Worm (Caenorhabditis elegans): ENCODE data around the gene T05D4.2.

The T05D4.2 gene

DNA sequence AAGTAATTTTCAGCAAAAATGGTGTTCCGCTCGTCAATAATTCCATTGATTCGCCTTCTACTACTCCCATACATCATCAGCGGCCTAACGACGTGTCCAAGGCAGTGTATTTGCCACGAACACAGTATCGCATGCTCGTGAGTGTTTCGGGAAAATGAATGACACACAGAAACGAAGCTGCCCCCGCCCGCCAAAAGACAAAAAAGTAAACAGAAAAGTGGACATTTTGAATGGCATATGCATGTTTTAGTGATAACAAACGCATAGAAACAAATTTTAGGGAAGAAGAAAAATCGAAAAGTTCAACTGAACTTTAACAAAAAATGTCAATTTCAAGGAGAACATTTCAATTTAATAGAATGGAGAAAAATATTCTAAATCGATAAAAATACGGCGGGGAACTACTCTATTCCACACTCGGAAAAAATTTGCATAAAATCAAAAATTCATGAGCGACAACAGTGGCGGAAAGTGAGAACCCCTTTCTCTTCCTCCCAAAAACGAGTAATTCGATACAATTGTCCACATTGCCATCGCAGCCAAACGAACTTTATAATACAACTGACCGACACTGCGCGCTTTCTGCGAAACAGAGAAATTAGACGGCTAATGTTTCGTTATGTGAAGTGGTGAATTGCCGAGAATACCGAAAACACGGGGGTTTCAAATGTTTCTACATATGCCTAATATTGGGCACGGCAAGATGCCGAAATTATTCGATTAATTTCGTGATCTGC, 34.2 kb downstream of the T05D4.2 start:
- TF ChIP-seq dao-5 (tag; optimal IDR thresholded peaks at IDR 0.05), result no peak
- no peak for TF ChIP-seq W03F9.2 (tag; optimal IDR thresholded peaks at IDR 0.05)
- no peak for TF ChIP-seq him-1 (tag; optimal IDR thresholded peaks at IDR 0.05)

DNA sequence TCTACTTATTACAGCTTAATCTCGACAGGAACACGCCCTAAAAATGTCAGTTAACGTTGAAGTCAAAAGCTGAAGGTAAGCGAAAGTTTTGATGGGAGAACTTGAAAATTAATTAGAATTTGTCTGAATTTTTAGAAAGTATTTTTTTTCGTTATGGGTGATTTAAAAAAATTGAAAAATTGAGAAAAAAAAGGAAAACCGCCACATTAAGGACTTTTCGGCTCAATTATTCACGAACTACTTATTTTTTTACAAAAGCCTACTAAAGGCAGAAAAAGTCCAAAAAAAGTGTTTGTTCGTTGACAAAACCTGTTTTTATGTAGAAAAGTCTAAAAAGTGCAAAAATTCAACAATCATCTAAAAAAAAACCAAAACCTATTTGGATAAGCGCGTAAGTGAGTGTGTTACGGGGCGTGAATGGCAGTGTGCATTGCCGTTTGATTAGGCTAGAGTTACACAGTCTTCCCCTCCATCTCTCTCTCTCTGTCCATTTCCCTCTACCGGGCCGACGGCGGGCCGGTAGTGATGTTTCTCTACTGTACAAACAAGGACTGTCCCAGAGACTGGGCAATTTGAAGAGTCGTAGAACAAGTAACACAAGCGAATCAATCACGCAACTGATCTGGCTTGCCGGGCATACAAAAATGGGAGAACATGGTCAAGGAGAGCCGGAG, 35.3 kb downstream of the T05D4.2 start, which contains the start of gene lron-13:
Gene lron-13, plus strand, starts transcription at position 15 of the 674 bp plus-strand sequence.
- TF ChIP-seq him-1 (tag; optimal IDR thresholded peaks at IDR 0.05), result no peak
- no peak for TF ChIP-seq dao-5 (tag; optimal IDR thresholded peaks at IDR 0.05)
- no peak for TF ChIP-seq W03F9.2 (tag; optimal IDR thresholded peaks at IDR 0.05)

DNA sequence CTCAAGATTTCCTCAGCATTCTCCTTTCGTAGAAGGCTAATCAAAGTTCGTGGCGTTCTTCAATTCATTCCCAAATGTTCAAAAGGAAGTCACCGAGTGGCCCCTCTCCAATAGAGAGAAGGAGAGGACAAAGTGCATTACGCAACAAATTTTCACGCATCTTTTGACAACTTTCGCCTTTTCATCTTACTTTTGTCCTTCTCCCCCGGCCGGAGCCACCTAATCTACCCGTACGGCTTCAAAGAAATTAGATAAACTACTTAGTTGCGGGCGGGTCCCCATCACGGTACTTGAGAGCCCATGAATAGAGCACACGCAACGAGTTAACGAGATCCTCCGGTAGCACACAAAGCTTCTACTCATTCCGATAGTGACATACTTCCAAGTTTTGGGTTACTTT, 36.2 kb downstream of the T05D4.2 start:
- TF ChIP-seq dao-5 (tag; optimal IDR thresholded peaks at IDR 0.05) (no peak), W03F9.2 (tag; optimal IDR thresholded peaks at IDR 0.05) (no peak), him-1 (tag; optimal IDR thresholded peaks at IDR 0.05) (no peak)

DNA sequence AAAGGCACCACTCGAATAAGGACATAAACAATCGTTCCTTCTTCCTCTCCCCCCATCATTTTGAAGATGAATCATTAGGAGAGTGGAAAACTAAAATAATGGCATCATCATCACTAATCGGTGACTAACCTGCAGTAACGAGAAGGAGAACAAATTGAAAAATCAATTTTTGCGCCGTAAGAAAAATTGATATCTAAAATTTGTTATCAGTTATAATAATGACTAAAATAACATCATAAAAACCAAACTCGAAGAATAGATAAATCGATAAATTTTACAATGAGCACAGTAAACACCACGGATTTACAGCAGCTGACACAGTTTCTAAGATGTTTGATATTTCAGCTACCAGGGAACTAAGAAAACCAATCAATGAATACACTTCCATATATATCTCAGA, 36.7 kb downstream of the T05D4.2 start:
- TF ChIP-seq him-1 (tag; optimal IDR thresholded peaks at IDR 0.05), result no peak
- no peak for TF ChIP-seq W03F9.2 (tag; optimal IDR thresholded peaks at IDR 0.05)
- no peak for TF ChIP-seq dao-5 (tag; optimal IDR thresholded peaks at IDR 0.05)

DNA sequence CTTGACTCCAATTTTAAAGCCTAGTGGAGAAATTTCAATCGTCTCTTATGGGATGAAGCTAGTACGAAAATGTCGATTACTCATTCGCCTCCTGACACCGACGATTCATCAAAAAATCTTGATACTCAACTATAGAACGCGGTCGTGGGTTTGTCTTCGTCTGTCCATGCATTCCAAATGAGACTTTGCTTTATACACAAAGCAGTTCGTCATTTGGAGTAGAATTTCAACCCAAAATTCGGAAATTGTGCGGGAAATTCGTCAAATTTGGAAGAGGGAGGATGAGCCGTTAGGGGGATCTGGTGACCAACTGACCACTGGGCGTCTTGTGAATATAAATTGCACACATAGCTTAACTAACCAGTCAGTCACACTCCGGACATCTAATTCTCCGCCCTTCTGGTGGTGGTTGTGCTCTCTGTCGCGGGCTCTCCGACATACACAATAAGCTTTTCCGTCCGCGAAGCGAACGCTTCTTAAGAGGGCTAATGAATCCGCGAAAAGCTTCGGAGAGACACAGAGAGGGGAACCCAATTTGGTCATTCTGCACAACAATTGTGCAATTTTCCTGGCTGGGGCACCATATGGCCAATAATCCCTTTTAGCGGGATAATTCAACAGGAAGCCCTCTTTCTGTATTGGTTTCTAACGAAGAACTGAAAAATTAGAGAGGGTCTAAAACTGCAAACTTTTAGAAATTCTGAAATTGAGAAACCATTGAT, 37.6 kb downstream of the T05D4.2 start:
- no peak for TF ChIP-seq W03F9.2 (tag; optimal IDR thresholded peaks at IDR 0.05)
- no peak for TF ChIP-seq him-1 (tag; optimal IDR thresholded peaks at IDR 0.05)
- TF ChIP-seq dao-5 (tag; optimal IDR thresholded peaks at IDR 0.05), result no peak

DNA sequence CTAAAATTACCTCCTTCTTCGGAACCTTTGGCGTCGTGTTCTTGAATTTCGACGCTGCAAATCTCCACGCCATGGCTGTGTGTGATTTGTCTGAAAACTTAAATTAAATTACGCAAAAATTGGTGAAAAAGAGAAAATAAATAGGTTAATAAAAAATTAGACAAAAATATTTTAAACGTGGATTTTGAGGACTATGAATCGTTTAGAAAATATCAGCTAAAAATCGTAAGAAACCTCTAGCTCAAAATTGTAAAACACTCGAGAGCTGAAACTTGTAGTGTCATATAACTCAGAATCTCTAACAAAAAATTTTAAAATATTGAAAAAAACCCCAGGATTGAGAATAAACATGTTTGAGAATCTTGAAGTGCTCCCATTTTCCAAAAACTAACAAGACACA, 38.9 kb downstream of the T05D4.2 start, which contains the start of gene pod-1:
Gene pod-1, minus strand, starts transcription at position 101 of the 400 bp plus-strand sequence.
- TF ChIP-seq W03F9.2 (tag; optimal IDR thresholded peaks at IDR 0.05) (no peak), him-1 (tag; optimal IDR thresholded peaks at IDR 0.05) (no peak), dao-5 (tag; optimal IDR thresholded peaks at IDR 0.05) (no peak)

DNA sequence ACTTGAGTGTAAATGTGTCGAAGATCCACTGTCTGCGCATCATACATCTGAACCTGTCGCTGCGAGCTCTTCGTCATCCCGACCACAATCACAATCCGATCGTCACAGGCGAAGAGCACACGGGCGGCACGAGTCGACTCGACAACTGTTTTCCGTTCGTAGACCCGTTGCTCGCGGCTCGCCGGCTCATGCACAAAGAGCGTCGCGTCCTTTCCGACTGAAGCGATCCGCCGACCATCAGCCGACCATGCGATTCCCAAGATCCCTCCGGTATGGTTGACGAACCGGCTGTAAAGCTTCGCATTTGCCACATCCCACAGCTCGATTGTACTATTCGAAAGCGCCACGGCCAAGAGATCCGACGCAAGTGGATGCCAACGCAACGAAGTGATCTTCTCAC, 44.4 kb downstream of the T05D4.2 start:
- TF ChIP-seq dao-5 (tag; optimal IDR thresholded peaks at IDR 0.05) (no peak), him-1 (tag; optimal IDR thresholded peaks at IDR 0.05) (no peak)

DNA sequence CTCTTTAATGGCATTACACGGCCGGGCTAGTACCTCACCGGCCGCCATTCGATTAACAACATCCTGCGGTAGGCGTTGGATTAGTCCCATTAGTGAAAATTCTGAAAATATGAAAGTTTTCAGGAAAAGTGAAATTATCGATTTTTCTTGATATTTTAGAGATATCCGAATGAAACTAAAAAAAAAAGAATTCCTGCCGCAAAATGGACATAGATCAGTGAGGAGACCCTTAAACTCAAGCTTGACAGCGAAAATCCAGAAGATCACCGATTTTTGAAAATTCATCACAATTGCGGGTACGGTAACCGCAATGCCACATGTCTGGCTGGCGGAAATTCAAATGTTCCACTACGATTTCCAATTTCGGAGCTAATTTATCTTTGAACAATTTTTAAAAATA, 48.4 kb downstream of the T05D4.2 start, which contains the start of gene mlh-1:
Gene mlh-1, minus strand, starts transcription at position 101 of the 400 bp plus-strand sequence.
- no peak for TF ChIP-seq dao-5 (tag; optimal IDR thresholded peaks at IDR 0.05)
- no peak for TF ChIP-seq him-1 (tag; optimal IDR thresholded peaks at IDR 0.05)
- TF ChIP-seq W03F9.2 (tag; optimal IDR thresholded peaks at IDR 0.05), result no peak
